Worm (Caenorhabditis elegans) whole organism, midembryonic: ENCODE measurements around the gene F26F2.3.

Source experiments
- T22C8.4 ChIP-seq: fragments of 200-800 bp; sonication (Bioruptor generic); IDR thresholded peaks from 2 replicates; pipeline ENCODE4 v1.3.6; 2022; ENCODE audit warnings: missing genetic modification characterization, missing compliant biosample characterization
- cog-1 ChIP-seq: sonication (generic microtip); optimal IDR thresholded peaks from 2 replicates; lab custom pipeline; 2016; ENCODE audit warnings: missing genetic modification characterization, missing compliant biosample characterization
- flt-1 ChIP-seq: fragments of 200-800 bp; sonication (Bioruptor generic); IDR thresholded peaks from 2 replicates; pipeline ENCODE4 v1.3.6; 2022; ENCODE audit warnings: missing genetic modification characterization, missing compliant biosample characterization
- klf-2 ChIP-seq: fragments of 200-800 bp; sonication (Bioruptor generic); conservative IDR thresholded peaks from 2 replicates; pipeline ENCODE4 v1.3.6; 2022; ENCODE audit warnings: missing genetic modification reagents, missing genetic modification characterization, missing compliant biosample characterization
- med-1 ChIP-seq: sonication (generic microtip); optimal IDR thresholded peaks from 2 replicates; lab custom pipeline; 2017; ENCODE audit warnings: missing genetic modification characterization, mild to moderate bottlenecking, missing compliant biosample characterization, antibody characterized with exemption, missing genetic modification reagents; ENCODE audit not compliant: insufficient read depth
- ref-1 ChIP-seq: fragments of 200-800 bp; sonication (Bioruptor generic); conservative IDR thresholded peaks from 2 replicates; pipeline ENCODE4 v1.3.6; 2022; ENCODE audit warnings: missing genetic modification reagents, missing genetic modification characterization, missing compliant biosample characterization
- tab-1 ChIP-seq: fragments of 200-800 bp; sonication (Bioruptor generic); IDR thresholded peaks from 2 replicates; pipeline ENCODE4 v1.3.6; 2022; ENCODE audit warnings: missing genetic modification characterization, missing compliant biosample characterization
- ztf-23 ChIP-seq: fragments of 200-800 bp; sonication (Bioruptor generic); IDR thresholded peaks from 2 replicates; pipeline ENCODE4 v1.3.6; 2022; ENCODE audit warnings: missing genetic modification reagents, missing genetic modification characterization, missing compliant biosample characterization
- ztf-29 ChIP-seq: fragments of 200-800 bp; sonication (Bioruptor generic); IDR thresholded peaks from 2 replicates; pipeline ENCODE4 v1.3.6; 2022; ENCODE audit warnings: missing genetic modification reagents, missing genetic modification characterization, missing compliant biosample characterization

Gene F26F2.3

ce11 chrV:20566454-20566853 is at the start of gene F26F2.3:
Gene F26F2.3 (minus strand): TSS chrV:20566554.
- no peak for TF ChIP-seq med-1
- TF ChIP-seq klf-2, result no peak
- no peak for TF ChIP-seq ztf-23
- TF ChIP-seq T22C8.4 (GFP tag; lab: Robert Waterston, UW), result no peak
- no peak for TF ChIP-seq flt-1 (GFP tag; lab: Robert Waterston, UW)
- no peak for TF ChIP-seq tab-1 (GFP tag; lab: Robert Waterston, UW)
- no peak for TF ChIP-seq ref-1
- TF ChIP-seq cog-1, result no peak
- no peak for TF ChIP-seq ztf-29 (GFP tag; lab: Robert Waterston, UW)

ce11 chrV:20609494-20609893 is 43.1 kb upstream of the F26F2.3 start, which contains the start of gene grd-2:
Gene grd-2 (plus strand): TSS chrV:20609794.
- TF ChIP-seq klf-2 (no peak), ref-1 (no peak), tab-1 (GFP tag; lab: Robert Waterston, UW) (no peak), T22C8.4 (GFP tag; lab: Robert Waterston, UW) (no peak), ztf-23 (no peak), med-1 (no peak), ztf-29 (GFP tag; lab: Robert Waterston, UW) (no peak), cog-1 (no peak), flt-1 (GFP tag; lab: Robert Waterston, UW) (no peak)

ce11 chrV:20608688-20609087 is 42.3 kb upstream of the F26F2.3 start, which contains the start of gene ttr-12:
Gene ttr-12 (minus strand): TSS chrV:20608788.
- TF ChIP-seq flt-1 (GFP tag; lab: Robert Waterston, UW) (no peak), T22C8.4 (GFP tag; lab: Robert Waterston, UW) (no peak), ztf-29 (GFP tag; lab: Robert Waterston, UW) (no peak), ztf-23 (no peak), cog-1 (no peak), tab-1 (GFP tag; lab: Robert Waterston, UW) (no peak), med-1 (no peak), klf-2 (no peak), ref-1 (no peak)

ce11 chrV:20606617-20607016 is 40.3 kb upstream of the F26F2.3 start, which contains the start of gene F46B3.23:
Gene F46B3.23 (minus strand): TSS chrV:20606717.
- no peak for TF ChIP-seq T22C8.4 (GFP tag; lab: Robert Waterston, UW)
- TF ChIP-seq ref-1, result no peak
- no peak for TF ChIP-seq klf-2
- TF ChIP-seq med-1, result no peak
- TF ChIP-seq tab-1 (GFP tag; lab: Robert Waterston, UW), result no peak
- TF ChIP-seq ztf-23, result no peak
- no peak for TF ChIP-seq flt-1 (GFP tag; lab: Robert Waterston, UW)
- no peak for TF ChIP-seq ztf-29 (GFP tag; lab: Robert Waterston, UW)
- TF ChIP-seq cog-1, result no peak

- TF ChIP-seq ztf-29 (GFP tag; lab: Robert Waterston, UW) (no peak), klf-2 (no peak), tab-1 (GFP tag; lab: Robert Waterston, UW) (no peak), cog-1 (no peak), med-1 (no peak), T22C8.4 (GFP tag; lab: Robert Waterston, UW) (no peak), flt-1 (GFP tag; lab: Robert Waterston, UW) (no peak), ref-1 (no peak), ztf-23 (no peak)
Measured at ce11 chrV:20604606-20605155, 38.3 kb upstream of the F26F2.3 start, which contains the start of gene ttr-57. Gene ttr-57 (plus strand): TSS chrV:20605105.

- TF ChIP-seq ref-1 (no peak), flt-1 (GFP tag; lab: Robert Waterston, UW) (no peak), med-1 (no peak), klf-2 (no peak)
Measured at ce11 chrV:20603014-20603413, 36.7 kb upstream of the F26F2.3 start, which contains the start of gene ttr-11. Gene ttr-11 (plus strand): TSS chrV:20603314.

- no peak for TF ChIP-seq klf-2
- no peak for TF ChIP-seq med-1
- no peak for TF ChIP-seq cog-1
- TF ChIP-seq T22C8.4 (GFP tag; lab: Robert Waterston, UW), result no peak
- TF ChIP-seq ztf-23, result no peak
- TF ChIP-seq ref-1, result no peak
- no peak for TF ChIP-seq tab-1 (GFP tag; lab: Robert Waterston, UW)
- no peak for TF ChIP-seq ztf-29 (GFP tag; lab: Robert Waterston, UW)
- TF ChIP-seq flt-1 (GFP tag; lab: Robert Waterston, UW), result no peak
Measured at ce11 chrV:20600704-20601103, 34.4 kb upstream of the F26F2.3 start.

- no peak for TF ChIP-seq tab-1 (GFP tag; lab: Robert Waterston, UW)
- no peak for TF ChIP-seq flt-1 (GFP tag; lab: Robert Waterston, UW)
- TF ChIP-seq T22C8.4 (GFP tag; lab: Robert Waterston, UW), result no peak
- TF ChIP-seq ztf-23, result no peak
- no peak for TF ChIP-seq ref-1
- no peak for TF ChIP-seq klf-2
- TF ChIP-seq med-1, result no peak
- TF ChIP-seq cog-1, result no peak
- TF ChIP-seq ztf-29 (GFP tag; lab: Robert Waterston, UW), result no peak
Measured at ce11 chrV:20599795-20600194, 33.4 kb upstream of the F26F2.3 start, which contains the start of gene col-163. Gene col-163 (plus strand): TSS chrV:20600095.

- TF ChIP-seq med-1, result no peak
- TF ChIP-seq flt-1 (GFP tag; lab: Robert Waterston, UW), result no peak
- TF ChIP-seq ztf-23, result no peak
- TF ChIP-seq cog-1, result no peak
- no peak for TF ChIP-seq tab-1 (GFP tag; lab: Robert Waterston, UW)
- TF ChIP-seq ztf-29 (GFP tag; lab: Robert Waterston, UW), result no peak
- no peak for TF ChIP-seq T22C8.4 (GFP tag; lab: Robert Waterston, UW)
- TF ChIP-seq ref-1, result no peak
- no peak for TF ChIP-seq klf-2
Measured at ce11 chrV:20597076-20597475, 30.7 kb upstream of the F26F2.3 start, which contains the start of gene F46B3.1. Gene F46B3.1 (minus strand): TSS chrV:20597176.

ce11 chrV:20595653-20596052 is 29.3 kb upstream of the F26F2.3 start, which contains the start of gene F26F2.11:
Gene F26F2.11 (minus strand): TSS chrV:20595753.
- TF ChIP-seq tab-1 (GFP tag; lab: Robert Waterston, UW) (no peak), flt-1 (GFP tag; lab: Robert Waterston, UW) (no peak), ztf-29 (GFP tag; lab: Robert Waterston, UW) (no peak), med-1 (no peak), ztf-23 (no peak), T22C8.4 (GFP tag; lab: Robert Waterston, UW) (no peak), klf-2 (no peak), ref-1 (no peak), cog-1 (no peak)
